Fruit fly (Drosophila melanogaster) whole organism, embryonic: ENCODE results near the gene CG42685.

ENCODE experiments used
- ATbp ChIP-seq: fragments of 200-800 bp; sonication (Bioruptor generic); optimal IDR thresholded peaks from 2 replicates; lab custom pipeline; 2017; ENCODE audit warnings: missing biosample characterization, mild to moderate bottlenecking, missing genetic modification characterization, missing genetic modification reagents
- Adf1 ChIP-seq: fragments of 200-800 bp; sonication (Bioruptor generic); IDR thresholded peaks from 2 replicates; pipeline ENCODE4 v1.3.6; 2022; ENCODE audit warnings: missing biosample characterization, missing genetic modification characterization
- Bteb2 ChIP-seq: fragments of 200-800 bp; sonication (Bioruptor generic); optimal IDR thresholded peaks from 2 replicates; lab custom pipeline; 2016; ENCODE audit warnings: missing biosample characterization, missing genetic modification characterization
- CG10274 ChIP-seq: fragments of 200-800 bp; sonication (Bioruptor generic); optimal IDR thresholded peaks from 3 replicates; lab custom pipeline; 2017; ENCODE audit warnings: missing biosample characterization, mild to moderate bottlenecking, missing genetic modification characterization
- CG10979 ChIP-seq: fragments of 200-800 bp; sonication (Bioruptor generic); optimal IDR thresholded peaks from 2 replicates; lab custom pipeline; 2018; ENCODE audit warnings: missing biosample characterization, mild to moderate bottlenecking, missing genetic modification characterization, moderate library complexity
- CG11456 ChIP-seq: fragments of 200-800 bp; sonication (Bioruptor generic); IDR thresholded peaks from 3 replicates; pipeline ENCODE4 v1.3.6; 2022; ENCODE audit warnings: missing biosample characterization, missing genetic modification characterization
- CG1647 ChIP-seq: fragments of 200-800 bp; sonication (Bioruptor generic); optimal IDR thresholded peaks from 3 replicates; lab custom pipeline; 2016; ENCODE audit warnings: missing biosample characterization, missing genetic modification characterization
- CG2202 ChIP-seq: fragments of 200-800 bp; sonication (Bioruptor generic); optimal IDR thresholded peaks from 2 replicates; lab custom pipeline; 2018; ENCODE audit warnings: missing biosample characterization, mild to moderate bottlenecking, missing genetic modification characterization
- CG3995 ChIP-seq: fragments of 200-800 bp; sonication (Bioruptor generic); optimal IDR thresholded peaks from 3 replicates; lab custom pipeline; 2016; ENCODE audit warnings: missing biosample characterization, missing genetic modification characterization
- CG4404 ChIP-seq: fragments of 200-800 bp; sonication (Bioruptor generic); IDR thresholded peaks from 2 replicates; pipeline ENCODE4 v1.3.6; 2022; ENCODE audit warnings: missing biosample characterization, missing genetic modification characterization
- CG4617 ChIP-seq: fragments of 200-800 bp; sonication (Bioruptor generic); optimal IDR thresholded peaks from 3 replicates; lab custom pipeline; 2016; ENCODE audit warnings: missing biosample characterization, missing genetic modification characterization, borderline replicate concordance
- CG6813 ChIP-seq: fragments of 200-800 bp; sonication (Bioruptor generic); optimal IDR thresholded peaks from 2 replicates; lab custom pipeline; 2017; ENCODE audit warnings: missing biosample characterization, missing genetic modification characterization, mild to moderate bottlenecking, moderate library complexity, missing genetic modification reagents
- CG8388 ChIP-seq: fragments of 200-800 bp; sonication (Bioruptor generic); optimal IDR thresholded peaks from 2 replicates; lab custom pipeline; 2019; ENCODE audit warnings: missing biosample characterization, mild to moderate bottlenecking, missing genetic modification characterization, moderate library complexity
- CTCF ChIP-seq: fragments of 200-800 bp; sonication (Bioruptor generic); optimal IDR thresholded peaks from 2 replicates; lab custom pipeline; 2017; ENCODE audit warnings: missing biosample characterization, mild to moderate bottlenecking, missing genetic modification characterization, moderate library complexity
- Chrac-16 ChIP-seq: fragments of 200-800 bp; sonication (Bioruptor generic); optimal IDR thresholded peaks from 3 replicates; lab custom pipeline; 2016; ENCODE audit warnings: missing biosample characterization, missing genetic modification characterization
- Eip74EF ChIP-seq, 2 experiments: fragments of 200-800 bp in 1 of 2; fragments of >200 bp in 1 of 2; sonication (Bioruptor generic) in 1 of 2; optimal IDR thresholded peaks; 2 replicates each; lab custom pipeline; 2017 to 2019; ENCODE audit warnings: missing biosample characterization in 2 of 2, missing genetic modification characterization in 2 of 2, mild to moderate bottlenecking in 1 of 2, moderate library complexity in 1 of 2
- Elba2 ChIP-seq: fragments of 200-800 bp; sonication (Bioruptor generic); optimal IDR thresholded peaks from 3 replicates; lab custom pipeline; 2016; ENCODE audit warnings: missing biosample characterization, missing genetic modification characterization
- HLH3B ChIP-seq: fragments of 200-800 bp; sonication (Bioruptor generic); IDR thresholded peaks from 2 replicates; pipeline ENCODE4 v1.3.6; 2022; ENCODE audit warnings: missing biosample characterization, missing genetic modification characterization
- HLH4C ChIP-seq: fragments of 200-800 bp; sonication (Bioruptor generic); IDR thresholded peaks from 3 replicates; pipeline ENCODE4 v1.3.6; 2022; ENCODE audit warnings: missing biosample characterization, missing genetic modification characterization; ENCODE audit not compliant: partially characterized antibody
- Kr ChIP-seq: fragments of 200-800 bp; sonication (Bioruptor generic); optimal IDR thresholded peaks from 2 replicates; lab custom pipeline; 2017; ENCODE audit warnings: missing biosample characterization, mild to moderate bottlenecking, missing genetic modification characterization
- Med ChIP-seq: fragments of 200-800 bp; sonication (Bioruptor generic); peaks from one replicate; lab custom pipeline; 2016; ENCODE audit warnings: missing biosample characterization, missing genetic modification characterization, mild to moderate bottlenecking, inconsistent platforms, moderate library complexity
- Pdp1 ChIP-seq, 2 experiments: fragments of 200-800 bp; sonication (Bioruptor generic); optimal IDR thresholded peaks; 3 replicates each; lab custom pipeline; 2016; ENCODE audit warnings: missing biosample characterization in 2 of 2, missing genetic modification characterization in 2 of 2, mild to moderate bottlenecking in 1 of 2, moderate library complexity in 1 of 2
- Rfx ChIP-seq: fragments of 200-800 bp; sonication (Bioruptor generic); IDR thresholded peaks from 2 replicates; pipeline ENCODE4 v1.3.6; 2022; ENCODE audit warnings: missing biosample characterization, missing genetic modification characterization
- Six4 ChIP-seq: fragments of 200-800 bp; sonication (Bioruptor generic); optimal IDR thresholded peaks from 2 replicates; lab custom pipeline; 2016; ENCODE audit warnings: missing biosample characterization, missing genetic modification characterization
- Tbp ChIP-seq: fragments of >200 bp; optimal IDR thresholded peaks from 2 replicates; lab custom pipeline; 2018; ENCODE audit warnings: missing biosample characterization, missing genetic modification characterization
- bsh ChIP-seq, 2 experiments: fragments of 200-800 bp; sonication (Bioruptor generic); optimal IDR thresholded peaks; 2 replicates each; lab custom pipeline; 2017 to 2018; ENCODE audit warnings: mild to moderate bottlenecking in 2 of 2, missing biosample characterization in 2 of 2, missing genetic modification characterization in 2 of 2, moderate library complexity in 1 of 2
- crc ChIP-seq: fragments of 200-800 bp; sonication (Bioruptor generic); optimal IDR thresholded peaks from 2 replicates; lab custom pipeline; 2016; ENCODE audit warnings: missing biosample characterization, missing genetic modification characterization
- ems ChIP-seq: fragments of 200-800 bp; sonication (Bioruptor generic); optimal IDR thresholded peaks from 3 replicates; lab custom pipeline; 2016; ENCODE audit warnings: missing biosample characterization, missing genetic modification characterization
- ken ChIP-seq: fragments of 200-800 bp; sonication (Bioruptor generic); IDR thresholded peaks from 3 replicates; pipeline ENCODE4 v1.3.6; 2022; ENCODE audit warnings: missing biosample characterization, missing genetic modification characterization
- oc ChIP-seq: fragments of 200-800 bp; sonication (Bioruptor generic); optimal IDR thresholded peaks from 2 replicates; lab custom pipeline; 2018; ENCODE audit warnings: missing biosample characterization, mild to moderate bottlenecking, missing genetic modification characterization, moderate library complexity
- org-1 ChIP-seq: fragments of 200-800 bp; sonication (Bioruptor generic); optimal IDR thresholded peaks from 2 replicates; lab custom pipeline; 2017; ENCODE audit warnings: missing biosample characterization, missing genetic modification characterization
- pho ChIP-seq: fragments of 200-800 bp; sonication (Bioruptor generic); optimal IDR thresholded peaks from 2 replicates; lab custom pipeline; 2016; ENCODE audit warnings: missing biosample characterization, missing genetic modification characterization
- phol ChIP-seq: fragments of 200-800 bp; sonication (Bioruptor generic); optimal IDR thresholded peaks from 3 replicates; lab custom pipeline; 2018; ENCODE audit warnings: missing biosample characterization, mild to moderate bottlenecking, missing genetic modification characterization, moderate library complexity
- sc ChIP-seq, 3 experiments: fragments of >200 bp in 2 of 3; fragments of 200-800 bp in 1 of 3; sonication (Bioruptor generic) in 1 of 3; optimal IDR thresholded peaks; 2 replicates in 2 of 3; 3 replicates in 1 of 3; lab custom pipeline; 2017; ENCODE audit warnings: mild to moderate bottlenecking in 1 of 3, missing biosample characterization in 1 of 3, missing genetic modification characterization in 1 of 3, missing genetic modification reagents in 1 of 3
- sens ChIP-seq: fragments of 200-800 bp; sonication (Bioruptor generic); peaks from one replicate; lab custom pipeline; 2016; ENCODE audit warnings: missing biosample characterization, missing genetic modification characterization
- sug ChIP-seq: fragments of 200-800 bp; optimal IDR thresholded peaks from 2 replicates; lab custom pipeline; 2019; ENCODE audit warnings: missing biosample characterization, mild to moderate bottlenecking, missing genetic modification characterization, moderate library complexity
- tio ChIP-seq: fragments of 200-800 bp; sonication (Bioruptor generic); optimal IDR thresholded peaks from 2 replicates; lab custom pipeline; 2017; ENCODE audit warnings: missing biosample characterization, missing genetic modification characterization, inconsistent platforms
- unpg ChIP-seq: fragments of 200-800 bp; sonication (Bioruptor generic); optimal IDR thresholded peaks from 3 replicates; lab custom pipeline; 2018; ENCODE audit warnings: missing biosample characterization, mild to moderate bottlenecking, missing genetic modification characterization, moderate library complexity
- vfl ChIP-seq: fragments of 200-800 bp; sonication (Bioruptor generic); optimal IDR thresholded peaks from 2 replicates; lab custom pipeline; 2016; ENCODE audit warnings: missing biosample characterization, missing genetic modification characterization
- vvl ChIP-seq: fragments of 200-800 bp; sonication (Bioruptor generic); IDR thresholded peaks from 2 replicates; pipeline ENCODE4 v1.3.6; 2022; ENCODE audit warnings: missing biosample characterization, missing genetic modification characterization
- yki ChIP-seq: fragments of >200 bp; optimal IDR thresholded peaks from 3 replicates; lab custom pipeline; 2018

The CG42685 gene

DNA sequence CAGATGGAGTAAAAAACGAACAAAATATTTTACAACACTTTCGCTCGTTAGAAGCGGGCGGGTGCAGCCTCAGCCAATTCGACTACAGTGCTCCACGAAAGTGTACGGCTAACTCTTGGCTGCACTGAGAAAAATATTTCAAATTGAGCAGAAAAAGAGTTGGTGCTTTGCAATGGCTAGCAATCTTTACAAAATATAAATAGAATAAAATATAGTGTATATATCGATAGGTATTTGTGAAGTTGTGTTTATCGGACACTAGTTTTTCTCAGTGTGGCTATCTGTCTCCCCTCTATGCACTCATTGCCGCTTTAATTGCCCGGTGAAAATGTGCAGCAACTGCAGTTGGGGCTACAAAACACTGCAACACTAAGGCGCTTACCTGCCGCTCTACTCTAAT, 28.5 kb downstream of the CG42685 start (continued):
- peak in 1 of 2 experiments; percentile 49 for TF ChIP-seq Eip74EF (GFP tag; optimal IDR thresholded peaks at IDR 0.05; lab: Kevin White, UChicago)
- TF ChIP-seq ATbp (GFP tag; lab: Kevin White, UChicago): peak; percentile 84
- TF ChIP-seq pho (GFP tag; lab: Kevin White, UChicago): no peak
- TF ChIP-seq CG4617: peak; percentile 21
- TF ChIP-seq bsh (GFP tag; optimal IDR thresholded peaks at IDR 0.05; lab: Kevin White, UChicago): peak in 1 of 2 experiments; percentile 85
- no peak for TF ChIP-seq yki (lab: Kevin White, UChicago)
- no peak for TF ChIP-seq CG3995 (GFP tag; lab: Kevin White, UChicago)
- TF ChIP-seq sens (GFP tag; lab: Kevin White, UChicago): peak; percentile 90
- TF ChIP-seq ken (GFP tag; lab: Robert Waterston, UW): peak; percentile 61; the same call in 2 of the 3 replicates
- peak; percentile 38 for TF ChIP-seq tio (GFP tag; lab: Kevin White, UChicago)
- TF ChIP-seq Bteb2: no peak
- no peak for TF ChIP-seq Adf1 (GFP tag; lab: Robert Waterston, UW)
- no peak for TF ChIP-seq crc (GFP tag; lab: Kevin White, UChicago)
- no peak for TF ChIP-seq vfl (GFP tag; lab: Kevin White, UChicago)
- TF ChIP-seq Rfx (GFP tag; lab: Robert Waterston, UW): no peak
- TF ChIP-seq Elba2 (GFP tag; lab: Kevin White, UChicago): no peak
- peak; percentile 31 for TF ChIP-seq org-1 (GFP tag; lab: Kevin White, UChicago)
- no peak for TF ChIP-seq CG4404 (GFP tag; lab: Robert Waterston, UW)
- TF ChIP-seq sug (tag; lab: Kevin White, UChicago): no peak
- no peak for TF ChIP-seq Tbp (GFP tag; lab: Kevin White, UChicago)
- peak; percentile 77 for TF ChIP-seq HLH3B (GFP tag; lab: Robert Waterston, UW)
- TF ChIP-seq Chrac-16 (GFP tag; lab: Kevin White, UChicago): peak; percentile 54
- TF ChIP-seq HLH4C (GFP tag; lab: Robert Waterston, UW): no peak
- TF ChIP-seq unpg (GFP tag; lab: Kevin White, UChicago): peak; percentile 75
- TF ChIP-seq CG11456: peak; percentile 56; the same call in 1 of the 3 replicates
- no peak for TF ChIP-seq CTCF (GFP tag; lab: Kevin White, UChicago)
- peak; percentile 15 for TF ChIP-seq ems
- TF ChIP-seq vvl (GFP tag; lab: Robert Waterston, UW): peak; percentile 80
- TF ChIP-seq CG6813 (GFP tag; lab: Kevin White, UChicago): no peak
- TF ChIP-seq oc: peak; percentile 75
- no peak for TF ChIP-seq CG10274 (GFP tag; lab: Kevin White, UChicago)
- peak; percentile 19 to 23 for TF ChIP-seq Pdp1 (GFP tag; optimal IDR thresholded peaks at IDR 0.05; lab: Kevin White, UChicago)
- TF ChIP-seq CG8388 (GFP tag; lab: Kevin White, UChicago): peak; percentile 98
- peak; percentile 36 for TF ChIP-seq CG2202 (tag; lab: Kevin White, UChicago)
- TF ChIP-seq Kr (GFP tag; lab: Kevin White, UChicago): no peak
- TF ChIP-seq sc (optimal IDR thresholded peaks at IDR 0.05; lab: Kevin White, UChicago): no peak
- TF ChIP-seq sc (GFP tag; optimal IDR thresholded peaks at IDR 0.05; lab: Kevin White, UChicago): peak; percentile 66
- peak; percentile 84 for TF ChIP-seq Med
- no peak for TF ChIP-seq Six4 (GFP tag; lab: Kevin White, UChicago)
- TF ChIP-seq CG1647 (GFP tag; lab: Kevin White, UChicago): peak; percentile 9
- peak; percentile 69 for TF ChIP-seq CG10979 (tag; lab: Kevin White, UChicago)
- peak; percentile 2 for TF ChIP-seq phol (tag; lab: Kevin White, UChicago)
